Worm (Caenorhabditis elegans): ENCODE data around the gene B0034.7.

B0034.7 gene

ce11 chrII:5931904-5932764 is 29.3 kb upstream of the B0034.7 start (continued):
- no peak for TF ChIP-seq zip-4 (GFP tag; optimal IDR thresholded peaks at IDR 0.05)
- TF ChIP-seq nhr-20 (tag; optimal IDR thresholded peaks at IDR 0.05), result peak; percentile 67
- no peak for TF ChIP-seq pqm-1 (tag; optimal IDR thresholded peaks at IDR 0.05)
- TF ChIP-seq efl-1 (optimal IDR thresholded peaks at IDR 0.05), result no peak
- TF ChIP-seq efl-1 (GFP tag; optimal IDR thresholded peaks at IDR 0.05 in 1 of 2), result peak in 1 of 2 experiments; percentile 82
- peak; percentile 14 for TF ChIP-seq nhr-90 (tag; optimal IDR thresholded peaks at IDR 0.05; ENCODE audit: poor library complexity)
- TF ChIP-seq blmp-1 (tag; optimal IDR thresholded peaks at IDR 0.05), result peak; percentile 85
- TF ChIP-seq hlh-17 (GFP tag; optimal IDR thresholded peaks at IDR 0.05; ENCODE audit: borderline replicate concordance), result no peak
- peak; percentile 47 for TF ChIP-seq snu-23 (GFP tag; optimal IDR thresholded peaks at IDR 0.05)
- peak; percentile 49 for TF ChIP-seq ztf-4 (tag; optimal IDR thresholded peaks at IDR 0.05)
- no peak for TF ChIP-seq efl-3 (GFP tag; optimal IDR thresholded peaks at IDR 0.05)
- TF ChIP-seq lsy-2 (tag; optimal IDR thresholded peaks at IDR 0.05), result peak; percentile 37 to 65

DNA sequence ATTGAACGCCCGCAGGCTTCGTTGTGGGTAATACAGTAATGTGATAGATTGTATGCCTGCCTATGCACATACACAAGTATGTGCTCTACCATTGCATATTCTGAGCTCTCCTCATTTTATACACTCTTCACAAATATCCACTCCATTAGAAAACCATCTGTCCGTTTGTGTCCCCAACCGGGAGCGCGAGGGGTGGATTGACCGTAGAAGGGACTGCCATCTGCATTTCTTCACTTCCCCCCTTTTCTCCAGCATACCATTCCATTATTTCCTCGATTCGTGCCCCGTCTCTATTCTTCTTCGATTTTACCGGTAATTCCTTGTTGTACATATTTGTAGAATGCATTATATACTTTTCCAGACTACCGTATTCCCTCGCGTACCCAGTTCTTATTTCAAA is 28.3 kb upstream of the B0034.7 start:
- TF ChIP-seq ceh-88 (GFP tag; IDR thresholded peaks at IDR 0.05), result no peak
- TF ChIP-seq unc-98 (GFP tag; IDR thresholded peaks at IDR 0.05), result no peak
- TF ChIP-seq F16B12.6 (tag; optimal IDR thresholded peaks at IDR 0.05), result no peak
- no peak for TF ChIP-seq Y116A8C.19 (tag; optimal IDR thresholded peaks at IDR 0.05; ENCODE audit: borderline replicate concordance)
- no peak for TF ChIP-seq efl-1 (optimal IDR thresholded peaks at IDR 0.05)
- peak in 1 of 2 experiments; percentile 10 for TF ChIP-seq efl-1 (GFP tag; optimal IDR thresholded peaks at IDR 0.05 in 1 of 2)
- TF ChIP-seq sox-4 (tag; optimal IDR thresholded peaks at IDR 0.05), result no peak
- no peak for TF ChIP-seq zag-1 (tag; optimal IDR thresholded peaks at IDR 0.05)
- TF ChIP-seq swsn-7 (tag; optimal IDR thresholded peaks at IDR 0.05), result no peak
- no peak for TF ChIP-seq sup-37 (GFP tag; optimal IDR thresholded peaks at IDR 0.05)
- TF ChIP-seq hpl-2 (GFP tag; optimal IDR thresholded peaks at IDR 0.05), result no peak
- TF ChIP-seq irx-1 (tag; optimal IDR thresholded peaks at IDR 0.05), result no peak
- TF ChIP-seq nhr-85 (tag), result peak; percentile 70

DNA sequence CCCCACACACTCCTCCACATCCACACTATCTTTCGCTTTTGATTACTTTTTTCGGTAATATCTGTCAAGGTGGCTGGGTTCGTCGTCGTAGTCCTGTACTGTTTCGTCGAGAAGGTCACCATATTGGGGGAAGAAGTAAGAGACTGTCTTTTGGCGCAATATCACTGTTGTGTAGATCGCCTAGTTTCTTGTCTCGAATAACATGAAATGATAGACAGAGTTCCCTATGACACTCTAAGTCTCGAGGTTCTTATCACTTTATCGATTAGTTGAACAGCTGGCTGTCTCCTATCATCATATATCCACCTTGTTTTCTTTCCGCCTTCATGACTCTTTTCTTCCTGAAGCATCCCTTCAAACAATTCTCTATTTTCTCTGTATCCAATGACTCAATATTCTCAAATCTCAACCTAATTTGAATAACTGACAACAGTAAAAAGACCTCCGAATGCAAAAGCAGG is 27.4 kb upstream of the B0034.7 start:
- TF ChIP-seq elt-3 (tag; optimal IDR thresholded peaks at IDR 0.05), result peak in 2 of 6 experiments; percentile 42 to 82
- TF ChIP-seq hpl-2 (GFP tag; optimal IDR thresholded peaks at IDR 0.05), result no peak
- TF ChIP-seq lin-39 (tag; optimal IDR thresholded peaks at IDR 0.05), result no peak
- peak in 1 of 2 experiments; percentile 14 for TF ChIP-seq mdl-1 (tag; optimal IDR thresholded peaks at IDR 0.05)
- TF ChIP-seq jun-1 (tag; optimal IDR thresholded peaks at IDR 0.05), result no peak
- TF ChIP-seq nhr-84 (tag; optimal IDR thresholded peaks at IDR 0.05), result no peak
- TF ChIP-seq lin-15B (tag; optimal IDR thresholded peaks at IDR 0.05), result no peak
- peak; percentile 31 for TF ChIP-seq nhr-20 (tag; optimal IDR thresholded peaks at IDR 0.05)
- no peak for TF ChIP-seq pag-3 (tag; optimal IDR thresholded peaks at IDR 0.05; ENCODE audit: borderline replicate concordance, insufficient read depth)
- TF ChIP-seq swsn-7 (tag; optimal IDR thresholded peaks at IDR 0.05), result no peak
- TF ChIP-seq nhr-85 (tag), result peak; percentile 76
- TF ChIP-seq lin-14 (GFP tag; optimal IDR thresholded peaks at IDR 0.05), result peak; percentile 65
- TF ChIP-seq nhr-12 (tag; optimal IDR thresholded peaks at IDR 0.05), result no peak
- TF ChIP-seq nhr-28 (tag; optimal IDR thresholded peaks at IDR 0.05), result no peak
- no peak for TF ChIP-seq fos-1 (tag; optimal IDR thresholded peaks at IDR 0.05)
- TF ChIP-seq C04F5.9 (tag; optimal IDR thresholded peaks at IDR 0.05), result no peak
- TF ChIP-seq nhr-90 (tag; optimal IDR thresholded peaks at IDR 0.05; ENCODE audit: poor library complexity), result peak; percentile 26
- TF ChIP-seq blmp-1 (tag; optimal IDR thresholded peaks at IDR 0.05), result peak; percentile 62
- TF ChIP-seq snu-23 (GFP tag; optimal IDR thresholded peaks at IDR 0.05), result peak; percentile 42
- no peak for TF ChIP-seq lir-3 (tag; optimal IDR thresholded peaks at IDR 0.05; ENCODE audit: poor library complexity)
- TF ChIP-seq sox-4 (tag; optimal IDR thresholded peaks at IDR 0.05), result no peak
- peak; percentile 8 for TF ChIP-seq C16A3.4 (tag; optimal IDR thresholded peaks at IDR 0.05)
- TF ChIP-seq lsy-2 (tag; optimal IDR thresholded peaks at IDR 0.05), result peak; percentile 21 to 33
- peak; percentile 56 for TF ChIP-seq rnt-1 (tag; optimal IDR thresholded peaks at IDR 0.05)
- TF ChIP-seq fkh-8 (tag; optimal IDR thresholded peaks at IDR 0.05), result no peak
- no peak for TF ChIP-seq egl-27 (tag; optimal IDR thresholded peaks at IDR 0.05)
- TF ChIP-seq nhr-71 (tag; optimal IDR thresholded peaks at IDR 0.05), result peak; percentile 41
- peak; percentile 16 for TF ChIP-seq tbx-2 (tag; optimal IDR thresholded peaks at IDR 0.05)
- TF ChIP-seq fkh-4 (tag; optimal IDR thresholded peaks at IDR 0.05; ENCODE audit: borderline replicate concordance), result no peak
- TF ChIP-seq pax-3 (tag; optimal IDR thresholded peaks at IDR 0.05), result no peak
- no peak for TF ChIP-seq nhr-47 (tag; optimal IDR thresholded peaks at IDR 0.05)
- peak; percentile 7 for TF ChIP-seq nhr-11 (tag; optimal IDR thresholded peaks at IDR 0.05)
